Worm (Caenorhabditis elegans): ENCODE measurements around the gene srh-25.

srh-25 gene

DNA sequence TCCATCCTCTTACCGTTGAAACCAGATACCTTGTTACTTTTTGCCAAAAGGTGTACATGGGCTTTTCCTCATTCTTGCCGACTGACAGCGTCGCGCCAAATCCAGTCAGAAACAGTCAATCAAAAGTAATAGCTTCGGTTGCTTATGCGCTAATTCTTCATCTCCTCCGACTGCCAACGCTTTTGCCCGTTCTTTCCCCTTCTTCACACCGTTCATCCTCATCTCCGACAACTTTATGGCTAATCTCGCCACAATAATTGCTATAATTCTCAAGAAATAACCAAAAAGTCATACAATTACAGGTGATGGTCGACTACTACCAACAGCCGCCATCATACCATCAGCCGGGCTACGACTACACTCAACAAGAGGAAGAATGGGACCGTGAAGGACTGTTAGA, 44.5 kb upstream of the srh-25 start, which contains the start of gene atn-1:
Gene atn-1 (plus strand): TSS at position 301 of the 400 bp plus-strand sequence.
- TF ChIP-seq irx-1 (tag; optimal IDR thresholded peaks at IDR 0.05) (no peak), nhr-19 (GFP tag; conservative IDR thresholded peaks at IDR 0.05) (no peak), ets-5 (GFP tag; IDR thresholded peaks at IDR 0.05) (no peak), efl-3 (GFP tag; optimal IDR thresholded peaks at IDR 0.05) (no peak), tbx-2 (tag; optimal IDR thresholded peaks at IDR 0.05) (no peak), nhr-90 (tag; optimal IDR thresholded peaks at IDR 0.05; ENCODE audit: poor library complexity) (no peak), zip-4 (GFP tag; optimal IDR thresholded peaks at IDR 0.05) (no peak)

DNA sequence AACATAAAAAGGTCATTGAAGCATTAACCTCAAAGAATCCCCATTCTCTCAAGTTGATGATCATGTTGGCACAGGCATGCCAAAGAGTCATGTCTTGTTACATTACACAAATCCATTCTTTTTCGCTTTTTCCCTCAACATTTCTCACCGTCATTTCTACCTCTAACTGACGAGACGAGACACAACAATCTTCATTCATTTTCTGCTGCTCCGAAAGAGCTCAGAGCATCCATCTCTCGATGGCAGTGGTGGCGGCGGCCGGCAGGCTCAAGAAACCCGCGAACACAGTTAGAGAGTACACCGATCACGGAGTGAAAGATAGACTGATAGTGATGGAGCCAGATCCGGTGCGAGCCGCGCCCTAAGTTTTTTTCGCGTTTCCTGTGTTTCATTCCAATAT, 43.5 kb upstream of the srh-25 start:
- TF ChIP-seq nhr-12 (tag; optimal IDR thresholded peaks at IDR 0.05) (no peak), ceh-8 (GFP tag; optimal IDR thresholded peaks at IDR 0.05) (no peak), sptf-1 (tag; optimal IDR thresholded peaks at IDR 0.05) (no peak), irx-1 (tag; optimal IDR thresholded peaks at IDR 0.05) (no peak), lin-14 (GFP tag; optimal IDR thresholded peaks at IDR 0.05) (peak; percentile 70), nhr-19 (GFP tag; conservative IDR thresholded peaks at IDR 0.05) (0 out of 2 replicates have a peak, but pooled peaks have one; percentile 10), rnt-1 (tag; optimal IDR thresholded peaks at IDR 0.05) (peak; percentile 61), egl-13 (tag; optimal IDR thresholded peaks at IDR 0.05) (no peak), nhr-20 (tag; optimal IDR thresholded peaks at IDR 0.05) (no peak), ceh-88 (GFP tag; IDR thresholded peaks at IDR 0.05) (no peak), unc-30 (tag; optimal IDR thresholded peaks at IDR 0.05) (no peak), snu-23 (GFP tag; optimal IDR thresholded peaks at IDR 0.05) (peak; percentile 23), snpc-4 (tag; optimal IDR thresholded peaks at IDR 0.05) (no peak), nhr-84 (tag; optimal IDR thresholded peaks at IDR 0.05) (no peak), pag-3 (tag; optimal IDR thresholded peaks at IDR 0.05; ENCODE audit: borderline replicate concordance, insufficient read depth) (peak; percentile 99), aly-2 (tag; optimal IDR thresholded peaks at IDR 0.05) (no peak), lsy-2 (tag; optimal IDR thresholded peaks at IDR 0.05) (no peak), zag-1 (tag; optimal IDR thresholded peaks at IDR 0.05) (no peak), nhr-237 (tag; optimal IDR thresholded peaks at IDR 0.05) (no peak), tbx-2 (tag; optimal IDR thresholded peaks at IDR 0.05) (no peak), ceh-90 (tag; optimal IDR thresholded peaks at IDR 0.05) (no peak), tlp-1 (tag; optimal IDR thresholded peaks at IDR 0.05) (no peak), dpl-1 (GFP tag; optimal IDR thresholded peaks at IDR 0.05) (no peak), nhr-28 (tag; optimal IDR thresholded peaks at IDR 0.05) (no peak), vab-15 (tag; optimal IDR thresholded peaks at IDR 0.05) (no peak), C04F5.9 (tag; optimal IDR thresholded peaks at IDR 0.05) (no peak), unc-130 (tag; optimal IDR thresholded peaks at IDR 0.05) (peak; percentile 10), mep-1 (tag; optimal IDR thresholded peaks at IDR 0.05) (no peak), nhr-71 (tag; optimal IDR thresholded peaks at IDR 0.05) (peak; percentile 41), lin-35 (GFP tag; optimal IDR thresholded peaks at IDR 0.05) (peak in 1 of 2 experiments; percentile 9), nhr-90 (tag; optimal IDR thresholded peaks at IDR 0.05; ENCODE audit: poor library complexity) (no peak)

DNA sequence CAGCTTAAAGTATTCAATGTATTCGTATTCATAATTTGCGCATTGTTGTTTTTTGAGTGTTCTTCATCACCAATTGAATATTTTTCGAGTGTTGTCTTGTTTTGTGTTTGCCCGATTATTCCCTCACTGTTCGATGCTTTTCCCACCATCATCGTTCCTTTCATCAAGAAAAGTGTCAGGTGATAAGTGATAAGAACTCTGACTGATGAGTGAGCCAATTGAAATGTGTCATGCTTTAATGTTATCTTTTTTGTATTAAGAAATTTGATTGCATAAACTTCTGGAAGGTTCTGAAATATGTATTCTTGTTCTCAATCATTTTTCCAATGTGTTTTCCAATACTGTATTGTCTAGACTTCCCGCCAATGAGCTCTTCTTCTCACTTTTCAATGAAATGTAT, 41.7 kb upstream of the srh-25 start:
- TF ChIP-seq mdl-1 (tag; optimal IDR thresholded peaks at IDR 0.05) (no peak), elt-2 (tag; optimal IDR thresholded peaks at IDR 0.05) (peak; percentile 74), lin-35 (GFP tag; optimal IDR thresholded peaks at IDR 0.05) (peak in 1 of 2 experiments; percentile 13)

DNA sequence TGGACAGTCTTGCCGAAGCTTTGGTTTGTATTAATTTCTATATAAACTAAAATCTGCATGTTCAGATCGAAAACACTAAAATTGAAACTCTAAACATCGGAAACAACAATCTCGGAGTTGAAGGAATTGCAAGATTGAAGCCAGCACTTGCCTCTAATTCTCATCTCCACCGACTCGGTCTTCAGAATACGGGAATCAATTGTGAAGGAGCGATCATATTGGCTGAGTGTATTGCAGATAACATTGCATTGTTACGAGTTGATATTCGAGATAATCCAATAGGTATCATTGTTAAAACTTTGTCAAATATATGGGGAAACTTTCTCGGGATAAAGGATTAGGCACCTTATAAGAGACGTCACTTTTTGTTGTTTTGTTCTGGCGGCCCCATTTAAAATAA, 36.7 kb upstream of the srh-25 start:
- TF ChIP-seq lir-3 (tag; optimal IDR thresholded peaks at IDR 0.05; ENCODE audit: poor library complexity) = no peak
- TF ChIP-seq C04F5.9 (tag; optimal IDR thresholded peaks at IDR 0.05) = no peak
- TF ChIP-seq mef-2 (tag; optimal IDR thresholded peaks at IDR 0.05) = no peak
- no peak for TF ChIP-seq rnt-1 (tag; optimal IDR thresholded peaks at IDR 0.05)

All from whole organism, L1 larva.